Worm (Caenorhabditis elegans) whole organism, mixed stage, embryonic: ENCODE data around the gene ugt-30.

Experiments used
- mep-1 ChIP-seq: fragments of 150-350 bp; optimal IDR thresholded peaks from 2 replicates; lab custom pipeline; 2017; ENCODE audit warnings: missing biosample characterization, missing genetic modification reagents, missing genetic modification characterization, inconsistent platforms
- pha-4 ChIP-seq: fragments of 150-350 bp; optimal IDR thresholded peaks from 2 replicates; lab custom pipeline; 2018; ENCODE audit warnings: missing biosample characterization, missing genetic modification reagents, missing genetic modification characterization
- unc-39 ChIP-seq: fragments of 150-350 bp; optimal IDR thresholded peaks from 2 replicates; lab custom pipeline; 2014; ENCODE audit warnings: missing biosample characterization, missing genetic modification characterization
- ztf-11 ChIP-seq: fragments of 150-350 bp; optimal IDR thresholded peaks from 2 replicates; lab custom pipeline; 2014; ENCODE audit warnings: missing biosample characterization, missing genetic modification characterization

ce11 chrV:15085335-15085800 lies 39.7 kb downstream of the ugt-30 start, which contains the start of the genes ahsa-1 and C01G10.7:
- TF ChIP-seq unc-39, result no peak
- no peak for TF ChIP-seq ztf-11 (tag; lab: Kevin White, UChicago)
- peak; percentile 46 for TF ChIP-seq pha-4
- TF ChIP-seq mep-1 (tag; lab: Kevin White, UChicago), result peak; percentile 87
